Fruit fly (Drosophila melanogaster): ENCODE results near the gene Flacc.

Flacc gene

dm6 chrX:18928608-18929059 is 35.2 kb upstream of the Flacc start (continued):
- TF ChIP-seq wdn (GFP tag; IDR thresholded peaks at IDR 0.05) (no peak), CrebB (tag; optimal IDR thresholded peaks at IDR 0.05) (no peak), CG7745 (tag; optimal IDR thresholded peaks at IDR 0.05) (no peak), gt (GFP tag; IDR thresholded peaks at IDR 0.05) (no peak), B-H1 (GFP tag; IDR thresholded peaks at IDR 0.05) (no peak), Camta (GFP tag; optimal IDR thresholded peaks at IDR 0.05) (no peak), grn (GFP tag; optimal IDR thresholded peaks at IDR 0.05) (no peak), Antp (GFP tag; optimal IDR thresholded peaks at IDR 0.05) (no peak), CG3726 (GFP tag; IDR thresholded peaks at IDR 0.05) (no peak), CG18011 (GFP tag; optimal IDR thresholded peaks at IDR 0.05) (no peak), CG17186 (GFP tag; optimal IDR thresholded peaks at IDR 0.05) (no peak), CG7839 (tag; optimal IDR thresholded peaks at IDR 0.05) (peak; percentile 34), CG31441 (GFP tag; IDR thresholded peaks at IDR 0.05) (peak; percentile 43; the same call in 1 of the 2 replicates), pb (GFP tag; optimal IDR thresholded peaks at IDR 0.05) (no peak), yki (optimal IDR thresholded peaks at IDR 0.05) (no peak), kay (GFP tag; optimal IDR thresholded peaks at IDR 0.05) (no peak), D19A (tag; optimal IDR thresholded peaks at IDR 0.05) (peak; percentile 11), CG15601 (tag; optimal IDR thresholded peaks at IDR 0.05) (peak; percentile 14), Mes4 (GFP tag; optimal IDR thresholded peaks at IDR 0.05) (no peak), CHES-1-like (GFP tag; optimal IDR thresholded peaks at IDR 0.05) (no peak), jigr1 (GFP tag; IDR thresholded peaks at IDR 0.05) (no peak), CG17385 (GFP tag; optimal IDR thresholded peaks at IDR 0.05) (no peak), hb (GFP tag; IDR thresholded peaks at IDR 0.05; ENCODE audit: partially characterized antibody) (no peak), Optix (GFP tag; IDR thresholded peaks at IDR 0.05) (no peak), CG16779 (GFP tag; IDR thresholded peaks at IDR 0.05) (no peak), CG3838 (GFP tag; optimal IDR thresholded peaks at IDR 0.05) (no peak), CG4617 (GFP tag; optimal IDR thresholded peaks at IDR 0.05; ENCODE audit: borderline replicate concordance) (no peak), Dfd (GFP tag; optimal IDR thresholded peaks at IDR 0.05) (no peak), schlank (tag; optimal IDR thresholded peaks at IDR 0.05) (no peak), Sox102F (GFP tag; optimal IDR thresholded peaks at IDR 0.05) (no peak), ftz-f1 (GFP tag; optimal IDR thresholded peaks at IDR 0.05) (no peak), CG17359 (tag; optimal IDR thresholded peaks at IDR 0.05) (no peak), sens (GFP tag) (peak; percentile 70), CG14860 (GFP tag; IDR thresholded peaks at IDR 0.05; ENCODE audit: partially characterized antibody) (no peak), D (optimal IDR thresholded peaks at IDR 0.05) (no peak), D (GFP tag; optimal IDR thresholded peaks at IDR 0.05) (no peak), pnt (GFP tag; optimal IDR thresholded peaks at IDR 0.05) (no peak), Meics (GFP tag; optimal IDR thresholded peaks at IDR 0.05) (no peak), CG11085 (GFP tag; IDR thresholded peaks at IDR 0.05) (no peak), fru (optimal IDR thresholded peaks at IDR 0.05) (no peak), Tbp (GFP tag; optimal IDR thresholded peaks at IDR 0.05) (no peak), Stat92E (GFP tag; optimal IDR thresholded peaks at IDR 0.05) (no peak), psq (GFP tag; optimal IDR thresholded peaks at IDR 0.05) (no peak), CG12236 (GFP tag; optimal IDR thresholded peaks at IDR 0.05) (no peak), gcm (GFP tag; optimal IDR thresholded peaks at IDR 0.05) (no peak), fu2 (GFP tag; optimal IDR thresholded peaks at IDR 0.05) (no peak), grau (tag; optimal IDR thresholded peaks at IDR 0.05) (peak; percentile 81), pfk (GFP tag; optimal IDR thresholded peaks at IDR 0.05) (no peak), ind (GFP tag; optimal IDR thresholded peaks at IDR 0.05) (no peak), BtbVII (GFP tag; optimal IDR thresholded peaks at IDR 0.05) (no peak), Blimp-1 (GFP tag; optimal IDR thresholded peaks at IDR 0.05) (no peak), her (GFP tag; optimal IDR thresholded peaks at IDR 0.05) (no peak), chn (GFP tag; optimal IDR thresholded peaks at IDR 0.05) (no peak)
